Worm (Caenorhabditis elegans) whole organism, early embryonic: ENCODE data around the gene B0554.1.

Experiments
- B0310.2 ChIP-seq: sonication (generic microtip); optimal IDR thresholded peaks from 2 replicates; lab custom pipeline; 2016; ENCODE audit warnings: mild to moderate bottlenecking, missing genetic modification characterization, missing compliant biosample characterization
- F13C5.2 ChIP-seq: sonication (generic microtip); optimal IDR thresholded peaks from 2 replicates; lab custom pipeline; 2017; ENCODE audit warnings: mild to moderate bottlenecking, missing genetic modification characterization, inconsistent platforms, missing compliant biosample characterization
- ama-1 ChIP-seq: fragments of 150-350 bp; optimal IDR thresholded peaks from 2 replicates; lab custom pipeline; 2014
- ceh-13 ChIP-seq: fragments of 200-800 bp; sonication (Bioruptor generic); optimal IDR thresholded peaks from 2 replicates; lab custom pipeline; 2018; ENCODE audit warnings: mild to moderate bottlenecking, missing genetic modification characterization, missing compliant biosample characterization
- ceh-36 ChIP-seq: sonication (generic microtip); optimal IDR thresholded peaks from 2 replicates; lab custom pipeline; 2016; ENCODE audit warnings: missing genetic modification characterization, inconsistent platforms, missing compliant biosample characterization
- ets-7 ChIP-seq: sonication (generic microtip); optimal IDR thresholded peaks from 2 replicates; lab custom pipeline; 2016; ENCODE audit warnings: missing genotype, missing genetic modification characterization, missing compliant biosample characterization
- hmbx-1 ChIP-seq: sonication (generic microtip); optimal IDR thresholded peaks from 2 replicates; lab custom pipeline; 2016; ENCODE audit warnings: mild to moderate bottlenecking, missing genetic modification characterization, missing compliant biosample characterization
- hmg-4 ChIP-seq: fragments of 200-800 bp; sonication (Bioruptor generic); optimal IDR thresholded peaks from 2 replicates; lab custom pipeline; 2018; ENCODE audit warnings: mild to moderate bottlenecking, missing genetic modification characterization, missing compliant biosample characterization
- hnd-1 ChIP-seq: sonication (generic microtip); optimal IDR thresholded peaks from 2 replicates; lab custom pipeline; 2016; ENCODE audit warnings: missing genetic modification characterization, missing compliant biosample characterization
- tbx-37 ChIP-seq: fragments of 200-800 bp; sonication (Bioruptor generic); conservative IDR thresholded peaks from 2 replicates; pipeline ENCODE4 v1.3.6; 2022; ENCODE audit warnings: missing genetic modification reagents, missing genetic modification characterization, missing compliant biosample characterization

ce11 chrV:403028-403427, 35.2 kb upstream of the B0554.1 start, which contains the start of gene srh-62:
- TF ChIP-seq tbx-37 (GFP tag; lab: Robert Waterston, UW) (no peak), hmbx-1 (tag; lab: Kevin White, UChicago) (no peak), ama-1 (lab: Kevin White, UChicago) (no peak), F13C5.2 (tag; lab: Kevin White, UChicago) (no peak), hmg-4 (no peak), B0310.2 (tag; lab: Kevin White, UChicago) (no peak), ceh-36 (no peak), hnd-1 (no peak), ets-7 (tag; lab: Kevin White, UChicago) (no peak), ceh-13 (no peak)
